Worm (Caenorhabditis elegans): ENCODE data around the gene lin-54.

DNA sequence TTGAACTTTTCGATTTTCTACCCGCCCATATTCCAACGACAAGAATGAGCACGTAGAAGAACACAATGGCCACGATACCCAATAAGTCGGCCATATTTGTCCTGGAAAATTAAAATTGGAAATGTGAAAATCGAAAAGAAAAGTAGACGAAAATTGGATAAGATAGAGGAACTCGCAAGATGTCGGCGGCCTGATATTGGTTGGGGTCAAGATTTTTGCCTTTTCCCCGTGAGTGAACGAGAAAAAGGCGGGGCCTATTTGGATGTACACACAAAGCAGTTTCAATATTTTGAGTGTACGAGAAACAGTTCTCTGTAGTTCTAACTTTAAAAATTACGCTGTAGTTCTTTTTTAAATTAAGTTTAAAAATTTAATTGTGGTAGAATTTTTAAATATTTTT, 26.4 kb upstream of the lin-54 start, which contains the start of gene cho-1:
- TF ChIP-seq lsy-2 (tag; optimal IDR thresholded peaks at IDR 0.05): no peak
- no peak for TF ChIP-seq snpc-4 (tag; optimal IDR thresholded peaks at IDR 0.05)
- no peak for TF ChIP-seq mls-2 (tag; optimal IDR thresholded peaks at IDR 0.05)
- no peak for TF ChIP-seq ztf-11 (tag; optimal IDR thresholded peaks at IDR 0.05)
- no peak for TF ChIP-seq nhr-12 (tag; optimal IDR thresholded peaks at IDR 0.05)

Measured in whole organism, mixed stage, embryonic.